Worm (Caenorhabditis elegans) whole organism, L4 larva: ENCODE results near the gene C44C1.6.

Experiments
- R02D3.7 ChIP-seq: fragments of 150-350 bp; sonication (generic microtip); optimal IDR thresholded peaks from 3 replicates; lab custom pipeline; 2014; ENCODE audit warnings: missing biosample characterization, missing genetic modification characterization
- ceh-20 ChIP-seq: fragments of 200-800 bp; sonication (Bioruptor generic); IDR thresholded peaks from 2 replicates; pipeline ENCODE4 v1.3.6; 2022; ENCODE audit warnings: missing genetic modification reagents, missing genetic modification characterization, missing compliant biosample characterization
- ces-1 ChIP-seq: fragments of 150-350 bp; sonication (generic microtip); optimal IDR thresholded peaks from 4 replicates; lab custom pipeline; 2014; ENCODE audit warnings: missing biosample characterization, missing genetic modification reagents, missing genetic modification characterization
- ctbp-1 ChIP-seq: fragments of 200-800 bp; sonication (Bioruptor generic); IDR thresholded peaks from 2 replicates; pipeline ENCODE4 v1.3.6; 2022; ENCODE audit warnings: missing genetic modification reagents, missing genetic modification characterization, missing compliant biosample characterization
- egl-43 ChIP-seq: fragments of 200-800 bp; sonication (Bioruptor generic); IDR thresholded peaks from 2 replicates; pipeline ENCODE4 v1.3.6; 2022; ENCODE audit warnings: missing genetic modification reagents, missing genetic modification characterization, missing compliant biosample characterization
- jun-1 ChIP-seq: fragments of 150-350 bp; optimal IDR thresholded peaks from 2 replicates; lab custom pipeline; 2014; ENCODE audit warnings: missing biosample characterization, missing genetic modification reagents, missing genetic modification characterization
- lin-15B ChIP-seq: fragments of 150-350 bp; sonication (generic microtip); optimal IDR thresholded peaks from 3 replicates; lab custom pipeline; 2014; ENCODE audit warnings: missing biosample characterization, missing genetic modification characterization
- lin-29 ChIP-seq: fragments of 200-800 bp; sonication (Bioruptor generic); IDR thresholded peaks from 2 replicates; pipeline ENCODE4 v1.3.6; 2022; ENCODE audit warnings: missing genetic modification reagents, missing genetic modification characterization, missing compliant biosample characterization
- mep-1 ChIP-seq: fragments of 150-350 bp; sonication (generic microtip); optimal IDR thresholded peaks from 3 replicates; lab custom pipeline; 2014; ENCODE audit warnings: missing biosample characterization, missing genetic modification characterization
- pqm-1 ChIP-seq: sonication (generic microtip); optimal IDR thresholded peaks from 2 replicates; lab custom pipeline; 2017; ENCODE audit warnings: missing biosample characterization, missing genetic modification characterization

ce11 chrX:986463-986862 lies 16.4 kb upstream of the C44C1.6 start:
- TF ChIP-seq ceh-20 (GFP tag; lab: Robert Waterston, UW): no peak
- no peak for TF ChIP-seq pqm-1 (tag; lab: Kevin White, UChicago)
- no peak for TF ChIP-seq lin-15B
- TF ChIP-seq ctbp-1 (GFP tag; lab: Robert Waterston, UW): no peak
- no peak for TF ChIP-seq lin-29 (GFP tag; lab: Robert Waterston, UW)
- TF ChIP-seq mep-1 (tag; lab: Kevin White, UChicago): no peak
- no peak for TF ChIP-seq egl-43 (GFP tag; lab: Robert Waterston, UW)
- no peak for TF ChIP-seq ces-1
- no peak for TF ChIP-seq jun-1 (tag; lab: Kevin White, UChicago)
- no peak for TF ChIP-seq R02D3.7 (tag; lab: Kevin White, UChicago)
